Fruit fly (Drosophila melanogaster): ENCODE measurements around the gene Edem1.

Edem1 gene

dm6 chrX:1949598-1949997 lies 41.0 kb upstream of the Edem1 start:
- peak; percentile 75 for TF ChIP-seq svp (GFP tag)
- TF ChIP-seq topi (GFP tag; optimal IDR thresholded peaks at IDR 0.05): no peak

DNA sequence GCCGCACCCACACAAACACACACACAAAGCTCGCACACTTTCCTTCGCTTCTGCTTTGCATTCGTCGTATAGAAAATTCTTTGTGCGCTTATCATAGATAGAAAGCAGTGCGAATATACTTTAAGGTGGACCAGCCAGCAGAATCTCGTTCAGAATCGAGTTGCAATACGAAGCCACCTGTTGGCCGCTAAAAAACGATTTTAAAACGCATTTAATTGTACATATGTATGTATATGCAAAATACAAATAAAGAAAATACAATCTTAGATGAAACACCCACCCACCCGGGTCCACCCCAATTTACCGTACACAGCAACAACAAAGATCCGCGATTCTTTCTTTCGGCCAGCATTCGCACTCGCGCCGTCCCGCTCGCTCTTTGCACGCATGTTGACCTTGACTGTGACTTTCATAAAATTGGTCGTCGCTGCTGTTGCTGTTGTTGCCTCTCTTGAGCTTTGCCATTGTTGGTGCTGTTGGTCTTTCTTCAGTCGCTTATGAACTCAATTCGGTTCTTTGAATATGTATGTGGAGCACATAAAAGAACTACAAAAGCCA lies 40.0 kb upstream of the Edem1 start:
- TF ChIP-seq spab (GFP tag; optimal IDR thresholded peaks at IDR 0.05) (peak; percentile 82), vri (GFP tag; optimal IDR thresholded peaks at IDR 0.05) (no peak), CG8632 (GFP tag; optimal IDR thresholded peaks at IDR 0.05) (peak; percentile 91), CG6276 (GFP tag; optimal IDR thresholded peaks at IDR 0.05) (peak; percentile 93), CG31627 (GFP tag; optimal IDR thresholded peaks at IDR 0.05) (peak; percentile 89), ss (GFP tag; optimal IDR thresholded peaks at IDR 0.05) (peak; percentile 61 to 83), fd85E (GFP tag; optimal IDR thresholded peaks at IDR 0.05) (peak; percentile 57), Lpt (GFP tag; optimal IDR thresholded peaks at IDR 0.05) (peak; percentile 85), Sox102F (GFP tag; optimal IDR thresholded peaks at IDR 0.05) (peak; percentile 87), CG10631 (GFP tag; optimal IDR thresholded peaks at IDR 0.05) (peak; percentile 89), dsx (GFP tag; optimal IDR thresholded peaks at IDR 0.05; ENCODE audit: poor library complexity, severe bottlenecking) (peak; percentile 81), dac (GFP tag; optimal IDR thresholded peaks at IDR 0.05) (peak; percentile 74), Eip75B (GFP tag; optimal IDR thresholded peaks at IDR 0.05) (peak; percentile 87), Eip93F (GFP tag; optimal IDR thresholded peaks at IDR 0.05) (peak; percentile 90), OdsH (GFP tag; optimal IDR thresholded peaks at IDR 0.05) (peak; percentile 89), Hr38 (GFP tag; optimal IDR thresholded peaks at IDR 0.05) (no peak), fd59A (GFP tag; optimal IDR thresholded peaks at IDR 0.05) (peak; percentile 77), CG9139 (GFP tag; optimal IDR thresholded peaks at IDR 0.05) (peak; percentile 62), CG6808 (GFP tag; optimal IDR thresholded peaks at IDR 0.05) (peak; percentile 85), CG4318 (GFP tag; optimal IDR thresholded peaks at IDR 0.05) (peak; percentile 81), Met (GFP tag; optimal IDR thresholded peaks at IDR 0.05) (peak; percentile 91), CG32006 (GFP tag; optimal IDR thresholded peaks at IDR 0.05) (peak; percentile 92), Sox14 (GFP tag; optimal IDR thresholded peaks at IDR 0.05) (peak; percentile 94), topi (GFP tag; optimal IDR thresholded peaks at IDR 0.05) (peak; percentile 93), pdm3 (GFP tag; optimal IDR thresholded peaks at IDR 0.05) (peak; percentile 90), Gug (GFP tag; IDR thresholded peaks at IDR 0.05) (peak; percentile 93), CG6163 (GFP tag; IDR thresholded peaks at IDR 0.05) (peak; percentile 97), fkh (GFP tag; optimal IDR thresholded peaks at IDR 0.05) (no peak), Sox15 (GFP tag; optimal IDR thresholded peaks at IDR 0.05) (peak; percentile 79), CG8119 (GFP tag; IDR thresholded peaks at IDR 0.05) (peak; percentile 95), Hr4 (GFP tag; optimal IDR thresholded peaks at IDR 0.05) (peak; percentile 87), CG3032 (tag; optimal IDR thresholded peaks at IDR 0.05) (peak; percentile 79), CG6854 (GFP tag; optimal IDR thresholded peaks at IDR 0.05) (peak; percentile 89), Ets21C (GFP tag; optimal IDR thresholded peaks at IDR 0.05) (peak; percentile 79), achi (GFP tag; optimal IDR thresholded peaks at IDR 0.05) (peak; percentile 93), acj6 (GFP tag; optimal IDR thresholded peaks at IDR 0.05) (peak; percentile 90), salr (GFP tag; optimal IDR thresholded peaks at IDR 0.05) (peak; percentile 69 to 89), Blimp-1 (GFP tag; optimal IDR thresholded peaks at IDR 0.05) (peak; percentile 74), CG8319 (GFP tag; optimal IDR thresholded peaks at IDR 0.05) (peak; percentile 78), eg (GFP tag; IDR thresholded peaks at IDR 0.05) (peak; percentile 96), CG11294 (GFP tag; IDR thresholded peaks at IDR 0.05) (peak; percentile 88), Eip78C (GFP tag) (peak; percentile 94), cyc (GFP tag; optimal IDR thresholded peaks at IDR 0.05) (peak; percentile 84), lz (GFP tag; optimal IDR thresholded peaks at IDR 0.05) (peak; percentile 90), CG6792 (GFP tag; optimal IDR thresholded peaks at IDR 0.05) (peak; percentile 89), Smox (GFP tag; optimal IDR thresholded peaks at IDR 0.05) (peak; percentile 89), CG3919 (GFP tag; optimal IDR thresholded peaks at IDR 0.05) (peak; percentile 92), Hr39 (GFP tag; optimal IDR thresholded peaks at IDR 0.05) (peak; percentile 85), CG16779 (tag; optimal IDR thresholded peaks at IDR 0.05) (peak; percentile 85)

All from whole organism, prepupa.